Fruit fly (Drosophila melanogaster) whole organism, embryonic: ENCODE measurements around the gene Acp29AB.

Experiments
- ATbp ChIP-seq: fragments of 200-800 bp; sonication (Bioruptor generic); optimal IDR thresholded peaks from 2 replicates; lab custom pipeline; 2017; ENCODE audit warnings: missing biosample characterization, mild to moderate bottlenecking, missing genetic modification characterization, missing genetic modification reagents
- Atf-2 ChIP-seq: fragments of 200-800 bp; sonication (Bioruptor generic); optimal IDR thresholded peaks from 2 replicates; lab custom pipeline; 2016; ENCODE audit warnings: missing biosample characterization, missing genetic modification characterization
- BEAF-32 ChIP-seq: fragments of 200-800 bp; sonication (Bioruptor generic); optimal IDR thresholded peaks from 3 replicates; lab custom pipeline; 2017; ENCODE audit warnings: missing biosample characterization, missing genetic modification characterization, mild to moderate bottlenecking, moderate library complexity, missing genetic modification reagents
- CG11456 ChIP-seq: fragments of 200-800 bp; sonication (Bioruptor generic); IDR thresholded peaks from 3 replicates; pipeline ENCODE4 v1.3.6; 2022; ENCODE audit warnings: missing biosample characterization, missing genetic modification characterization
- CG13424 ChIP-seq: fragments of 200-800 bp; sonication (Bioruptor generic); optimal IDR thresholded peaks from 2 replicates; lab custom pipeline; 2019; ENCODE audit warnings: missing biosample characterization, mild to moderate bottlenecking, missing genetic modification characterization, moderate library complexity
- CG14050 ChIP-seq: fragments of 200-800 bp; sonication (Bioruptor generic); IDR thresholded peaks from 3 replicates; pipeline ENCODE4 v1.3.6; 2022; ENCODE audit warnings: missing biosample characterization, missing genetic modification characterization
- CG14965 ChIP-seq: fragments of 200-800 bp; sonication (Bioruptor generic); optimal IDR thresholded peaks from 2 replicates; lab custom pipeline; 2016; ENCODE audit warnings: missing biosample characterization, missing genetic modification characterization, borderline replicate concordance
- CG15601 ChIP-seq: fragments of 200-800 bp; sonication (Bioruptor generic); optimal IDR thresholded peaks from 3 replicates; lab custom pipeline; 2019; ENCODE audit warnings: missing biosample characterization, mild to moderate bottlenecking, missing genetic modification characterization, moderate library complexity
- CG1792 ChIP-seq: fragments of 200-800 bp; sonication (Bioruptor generic); optimal IDR thresholded peaks from 2 replicates; lab custom pipeline; 2016; ENCODE audit warnings: missing biosample characterization, missing genetic modification characterization
- CG18011 ChIP-seq: fragments of 200-800 bp; sonication (Bioruptor generic); optimal IDR thresholded peaks from 2 replicates; lab custom pipeline; 2017; ENCODE audit warnings: missing biosample characterization, missing genetic modification characterization, mild to moderate bottlenecking, moderate library complexity, missing genotype
- CG33557 ChIP-seq: fragments of 200-800 bp; sonication (Bioruptor generic); optimal IDR thresholded peaks from 2 replicates; lab custom pipeline; 2019; ENCODE audit warnings: missing biosample characterization, mild to moderate bottlenecking, missing genetic modification characterization, moderate library complexity
- CG3847 ChIP-seq: fragments of 200-800 bp; sonication (Bioruptor generic); IDR thresholded peaks from 2 replicates; pipeline ENCODE4 v1.3.6; 2022; ENCODE audit warnings: missing biosample characterization, missing genetic modification characterization
- CG4360 ChIP-seq: fragments of 200-800 bp; sonication (Bioruptor generic); IDR thresholded peaks from 2 replicates; pipeline ENCODE4 v1.3.6; 2022; ENCODE audit warnings: missing biosample characterization, missing genetic modification characterization
- CG6175 ChIP-seq: fragments of 200-800 bp; sonication (Bioruptor generic); IDR thresholded peaks from 3 replicates; pipeline ENCODE4 v1.3.6; 2022; ENCODE audit warnings: missing biosample characterization, missing genetic modification characterization
- CG9215 ChIP-seq: fragments of 200-800 bp; sonication (Bioruptor generic); IDR thresholded peaks from 2 replicates; pipeline ENCODE4 v1.3.6; 2022; ENCODE audit warnings: missing biosample characterization, missing genetic modification characterization
- Dip2 ChIP-seq: fragments of 200-800 bp; sonication (Bioruptor generic); IDR thresholded peaks from 2 replicates; pipeline ENCODE4 v1.3.6; 2022; ENCODE audit warnings: missing biosample characterization, missing genetic modification characterization
- Dll ChIP-seq: fragments of 200-800 bp; sonication (Bioruptor generic); IDR thresholded peaks from 4 replicates; pipeline ENCODE4 v1.3.6; 2022; ENCODE audit warnings: missing biosample characterization, missing genetic modification characterization; ENCODE audit not compliant: partially characterized antibody
- Gsc ChIP-seq: fragments of 200-800 bp; sonication (Bioruptor generic); IDR thresholded peaks from 2 replicates; pipeline ENCODE4 v1.3.6; 2022; ENCODE audit warnings: missing biosample characterization, missing genetic modification characterization
- HmgZ ChIP-seq: fragments of 200-800 bp; sonication (Bioruptor generic); optimal IDR thresholded peaks from 2 replicates; lab custom pipeline; 2018; ENCODE audit warnings: missing biosample characterization, mild to moderate bottlenecking, missing genetic modification characterization
- Hr39 ChIP-seq: fragments of >200 bp; optimal IDR thresholded peaks from 2 replicates; lab custom pipeline; 2017
- Lhr ChIP-seq: fragments of 200-800 bp; sonication (Bioruptor generic); optimal IDR thresholded peaks from 3 replicates; lab custom pipeline; 2017; ENCODE audit warnings: mild to moderate bottlenecking, missing biosample characterization, missing genetic modification reagents, missing genetic modification characterization
- MESR4 ChIP-seq: fragments of 200-800 bp; sonication (Bioruptor generic); optimal IDR thresholded peaks from 2 replicates; lab custom pipeline; 2018; ENCODE audit warnings: missing biosample characterization, mild to moderate bottlenecking, missing genetic modification characterization, moderate library complexity
- Max ChIP-seq: fragments of 200-800 bp; sonication (Bioruptor generic); optimal IDR thresholded peaks from 2 replicates; lab custom pipeline; 2016; ENCODE audit warnings: missing biosample characterization, mild to moderate bottlenecking, missing genetic modification characterization
- Med ChIP-seq: fragments of 200-800 bp; sonication (Bioruptor generic); peaks from one replicate; lab custom pipeline; 2016; ENCODE audit warnings: missing biosample characterization, missing genetic modification characterization, mild to moderate bottlenecking, inconsistent platforms, moderate library complexity
- Mrtf ChIP-seq: fragments of 200-800 bp; sonication (Bioruptor generic); IDR thresholded peaks from 3 replicates; pipeline ENCODE4 v1.3.6; 2022; ENCODE audit warnings: missing biosample characterization, missing genetic modification characterization
- Nf-YB ChIP-seq: fragments of 200-800 bp; sonication (Bioruptor generic); optimal IDR thresholded peaks from 3 replicates; lab custom pipeline; 2019; ENCODE audit warnings: missing biosample characterization, mild to moderate bottlenecking, missing genetic modification characterization, moderate library complexity
- Oli ChIP-seq: fragments of 200-800 bp; sonication (Bioruptor generic); optimal IDR thresholded peaks from 2 replicates; lab custom pipeline; 2018; ENCODE audit warnings: missing biosample characterization, mild to moderate bottlenecking, missing genetic modification characterization, moderate library complexity
- Six4 ChIP-seq: fragments of 200-800 bp; sonication (Bioruptor generic); optimal IDR thresholded peaks from 2 replicates; lab custom pipeline; 2016; ENCODE audit warnings: missing biosample characterization, missing genetic modification characterization
- Sox102F ChIP-seq: fragments of 200-800 bp; sonication (Bioruptor generic); optimal IDR thresholded peaks from 2 replicates; lab custom pipeline; 2018; ENCODE audit warnings: missing biosample characterization, mild to moderate bottlenecking, missing genetic modification characterization, moderate library complexity
- Usf ChIP-seq: fragments of 200-800 bp; sonication (Bioruptor generic); optimal IDR thresholded peaks from 2 replicates; lab custom pipeline; 2017; ENCODE audit warnings: missing genotype, missing biosample characterization, missing genetic modification characterization
- Xrp1 ChIP-seq: fragments of 200-800 bp; sonication (Bioruptor generic); IDR thresholded peaks from 2 replicates; pipeline ENCODE4 v1.3.6; 2022; ENCODE audit warnings: missing biosample characterization, missing genetic modification characterization
- al ChIP-seq: fragments of 200-800 bp; sonication (Bioruptor generic); IDR thresholded peaks from 2 replicates; pipeline ENCODE4 v1.3.6; 2022; ENCODE audit warnings: missing biosample characterization, missing genetic modification characterization
- ara ChIP-seq: fragments of 200-800 bp; sonication (Bioruptor generic); IDR thresholded peaks from 2 replicates; pipeline ENCODE4 v1.3.6; 2022; ENCODE audit warnings: missing biosample characterization, missing genetic modification characterization
- ase ChIP-seq: fragments of 200-800 bp; sonication (Bioruptor generic); IDR thresholded peaks from 3 replicates; pipeline ENCODE4 v1.3.6; 2022; ENCODE audit warnings: missing biosample characterization, missing genetic modification characterization
- ato ChIP-seq: fragments of 200-800 bp; sonication (Bioruptor generic); IDR thresholded peaks from 2 replicates; pipeline ENCODE4 v1.3.6; 2022; ENCODE audit warnings: missing biosample characterization, missing genetic modification characterization; ENCODE audit not compliant: partially characterized antibody
- bbx ChIP-seq: fragments of 200-800 bp; sonication (Bioruptor generic); IDR thresholded peaks from 2 replicates; pipeline ENCODE4 v1.3.6; 2022; ENCODE audit warnings: missing biosample characterization, missing genetic modification characterization; ENCODE audit not compliant: partially characterized antibody
- cg ChIP-seq: fragments of 200-800 bp; sonication (Bioruptor generic); optimal IDR thresholded peaks from 3 replicates; lab custom pipeline; 2019; ENCODE audit warnings: missing biosample characterization, mild to moderate bottlenecking, missing genetic modification characterization, moderate library complexity
- chm ChIP-seq: fragments of 200-800 bp; sonication (Bioruptor generic); IDR thresholded peaks from 2 replicates; pipeline ENCODE4 v1.3.6; 2022; ENCODE audit warnings: missing biosample characterization, missing genetic modification characterization
- dysf ChIP-seq: fragments of 200-800 bp; sonication (Bioruptor generic); IDR thresholded peaks from 3 replicates; pipeline ENCODE4 v1.3.6; 2022; ENCODE audit warnings: missing biosample characterization, missing genetic modification characterization
- fd64A ChIP-seq: fragments of 200-800 bp; sonication (Bioruptor generic); optimal IDR thresholded peaks from 3 replicates; lab custom pipeline; 2018; ENCODE audit warnings: missing biosample characterization, mild to moderate bottlenecking, missing genetic modification characterization
- gsb ChIP-seq: fragments of 200-800 bp; sonication (Bioruptor generic); IDR thresholded peaks from 2 replicates; pipeline ENCODE4 v1.3.6; 2022; ENCODE audit warnings: missing biosample characterization, missing genetic modification characterization
- gt ChIP-seq: fragments of 200-800 bp; sonication (Bioruptor generic); IDR thresholded peaks from 2 replicates; pipeline ENCODE4 v1.3.6; 2022; ENCODE audit warnings: missing biosample characterization, missing genetic modification characterization
- mirr ChIP-seq: fragments of 200-800 bp; sonication (Bioruptor generic); optimal IDR thresholded peaks from 3 replicates; lab custom pipeline; 2018; ENCODE audit warnings: missing biosample characterization, mild to moderate bottlenecking, missing genetic modification characterization
- nau ChIP-seq: fragments of 200-800 bp; sonication (Bioruptor generic); optimal IDR thresholded peaks from 3 replicates; lab custom pipeline; 2017; ENCODE audit warnings: missing biosample characterization, mild to moderate bottlenecking, missing genetic modification characterization, missing genetic modification reagents
- nmo ChIP-seq: fragments of 200-800 bp; sonication (Bioruptor generic); optimal IDR thresholded peaks from 2 replicates; lab custom pipeline; 2018; ENCODE audit warnings: missing biosample characterization, mild to moderate bottlenecking, missing genetic modification characterization, moderate library complexity
- sc ChIP-seq, 3 experiments: fragments of >200 bp in 2 of 3; fragments of 200-800 bp in 1 of 3; sonication (Bioruptor generic) in 1 of 3; optimal IDR thresholded peaks; 2 replicates in 2 of 3; 3 replicates in 1 of 3; lab custom pipeline; 2017; ENCODE audit warnings: mild to moderate bottlenecking in 1 of 3, missing biosample characterization in 1 of 3, missing genetic modification characterization in 1 of 3, missing genetic modification reagents in 1 of 3
- schlank ChIP-seq: fragments of 200-800 bp; sonication (Bioruptor generic); optimal IDR thresholded peaks from 2 replicates; lab custom pipeline; 2018; ENCODE audit warnings: missing biosample characterization, mild to moderate bottlenecking, missing genetic modification characterization
- sim ChIP-seq: fragments of 200-800 bp; sonication (Bioruptor generic); IDR thresholded peaks from 2 replicates; pipeline ENCODE4 v1.3.6; 2022; ENCODE audit warnings: missing biosample characterization, missing genetic modification characterization
- z ChIP-seq: fragments of 200-800 bp; sonication (Bioruptor generic); IDR thresholded peaks from 3 replicates; pipeline ENCODE4 v1.3.6; 2022; ENCODE audit warnings: missing biosample characterization, missing genetic modification characterization
- zen2 ChIP-seq: fragments of 200-800 bp; sonication (Bioruptor generic); IDR thresholded peaks from 3 replicates; pipeline ENCODE4 v1.3.6; 2022; ENCODE audit warnings: missing biosample characterization, missing genetic modification characterization; ENCODE audit not compliant: partially characterized antibody

Acp29AB gene

dm6 chr2L:8376717-8377116 lies 16.3 kb downstream of the Acp29AB start, which contains the start of the genes CG13390 and CG17294 (continued):
- TF ChIP-seq CG18011 (GFP tag; lab: Kevin White, UChicago) (peak; percentile 92), CG33557 (peak; percentile 99), Lhr (GFP tag; lab: Kevin White, UChicago) (peak; percentile 97), CG6175 (GFP tag; lab: Robert Waterston, UW) (peak; percentile 99), schlank (tag; lab: Kevin White, UChicago) (peak; percentile 98), sc (optimal IDR thresholded peaks at IDR 0.05; lab: Kevin White, UChicago) (no peak), sc (GFP tag; optimal IDR thresholded peaks at IDR 0.05; lab: Kevin White, UChicago) (peak; percentile 99), Atf-2 (GFP tag; lab: Kevin White, UChicago) (peak; percentile 91), CG15601 (tag; lab: Kevin White, UChicago) (peak; percentile 99), Dip2 (GFP tag; lab: Robert Waterston, UW) (peak; percentile 79), BEAF-32 (GFP tag; lab: Kevin White, UChicago) (peak; percentile 75), bbx (GFP tag; lab: Robert Waterston, UW) (peak; percentile 70), nmo (GFP tag; lab: Kevin White, UChicago) (peak; percentile 100), Six4 (GFP tag; lab: Kevin White, UChicago) (peak; percentile 99), Max (GFP tag; lab: Kevin White, UChicago) (peak; percentile 99), CG4360 (peak; percentile 90), Nf-YB (peak; percentile 91), nau (GFP tag; lab: Kevin White, UChicago) (peak; percentile 99), CG3847 (peak; percentile 100), fd64A (GFP tag; lab: Kevin White, UChicago) (peak; percentile 98), Med (GFP tag; lab: Kevin White, UChicago) (peak; percentile 99), HmgZ (tag; lab: Kevin White, UChicago) (peak; percentile 100), CG13424 (tag; lab: Kevin White, UChicago) (peak; percentile 100), MESR4 (GFP tag; lab: Kevin White, UChicago) (peak; percentile 82), Gsc (GFP tag; lab: Robert Waterston, UW) (peak; percentile 98), dysf (GFP tag; lab: Robert Waterston, UW) (peak; percentile 100), Oli (tag; lab: Kevin White, UChicago) (peak; percentile 100), Mrtf (GFP tag; lab: Robert Waterston, UW) (peak; percentile 99), mirr (GFP tag; lab: Kevin White, UChicago) (peak; percentile 99), Xrp1 (GFP tag; lab: Robert Waterston, UW) (peak; percentile 100), sim (peak; percentile 99), ara (GFP tag; lab: Robert Waterston, UW) (peak; percentile 99), gsb (peak; percentile 99), CG11456 (GFP tag; lab: Robert Waterston, UW) (peak; percentile 99), ase (peak; percentile 99), CG1792 (GFP tag; lab: Kevin White, UChicago) (peak; percentile 77), chm (GFP tag; lab: Robert Waterston, UW) (peak; percentile 99), CG14965 (peak; percentile 37), Dll (peak; percentile 86), al (GFP tag; lab: Robert Waterston, UW) (peak; percentile 100), Usf (GFP tag; lab: Kevin White, UChicago) (peak; percentile 98), cg (GFP tag; lab: Kevin White, UChicago) (no peak), CG9215 (peak; percentile 99), zen2 (GFP tag; lab: Robert Waterston, UW) (peak; percentile 72; the same call in 2 of the 3 replicates), Sox102F (peak; percentile 100), Hr39 (lab: Kevin White, UChicago) (no peak), gt (GFP tag; lab: Robert Waterston, UW) (peak; percentile 99), CG14050 (GFP tag; lab: Robert Waterston, UW) (peak; percentile 99), ato (GFP tag; lab: Robert Waterston, UW) (0 out of 2 replicates have a peak, but pooled peaks have one; percentile 40), z (GFP tag; lab: Robert Waterston, UW) (peak; percentile 84), ATbp (GFP tag; lab: Kevin White, UChicago) (peak; percentile 98)
